Fruit fly (Drosophila melanogaster): ENCODE data around the gene NimC4.
A peak's percentile ranks its signal among the peaks of the same experiment; 100 is the strongest.

The NimC4 gene

dm6 chr2L:14047170-14047632, at the start of gene NimC4:
NimC4 (plus strand) TSS chr2L:14047582.
- TF ChIP-seq CTCF (optimal IDR thresholded peaks at IDR 0.05) (no peak), CG8478 (optimal IDR thresholded peaks at IDR 0.05) (no peak)

- TF ChIP-seq CTCF (optimal IDR thresholded peaks at IDR 0.05) (no peak), CG8478 (optimal IDR thresholded peaks at IDR 0.05) (no peak)
Observed at dm6 chr2L:13998952-13999351, 48.4 kb upstream of the NimC4 start.

- TF ChIP-seq CG8478 (optimal IDR thresholded peaks at IDR 0.05) = no peak
- TF ChIP-seq CTCF (optimal IDR thresholded peaks at IDR 0.05) = no peak
Observed at dm6 chr2L:14001078-14001477, 46.3 kb upstream of the NimC4 start, which contains the start of gene rk. rk (minus strand) TSS chr2L:14001248.

dm6 chr2L:14001887-14002286, 45.5 kb upstream of the NimC4 start:
- TF ChIP-seq CTCF (optimal IDR thresholded peaks at IDR 0.05) (no peak), CG8478 (optimal IDR thresholded peaks at IDR 0.05) (no peak)

dm6 chr2L:14007801-14008200, 39.6 kb upstream of the NimC4 start, which contains the start of gene CG42692:
CG42692 (plus strand) TSS chr2L:14008101.
- TF ChIP-seq CG8478 (optimal IDR thresholded peaks at IDR 0.05) (no peak), CTCF (optimal IDR thresholded peaks at IDR 0.05) (no peak)

dm6 chr2L:14010410-14010809, 37.0 kb upstream of the NimC4 start:
- no peak for TF ChIP-seq CTCF (optimal IDR thresholded peaks at IDR 0.05)
- no peak for TF ChIP-seq CG8478 (optimal IDR thresholded peaks at IDR 0.05)

- TF ChIP-seq CTCF (optimal IDR thresholded peaks at IDR 0.05) = no peak
Observed at dm6 chr2L:14011591-14012303, 35.6 kb upstream of the NimC4 start.

dm6 chr2L:14012304-14013054, 34.9 kb upstream of the NimC4 start, which contains the start of gene bgm:
bgm (plus strand) TSS chr2L:14013004.
- TF ChIP-seq CG8478 (optimal IDR thresholded peaks at IDR 0.05) (no peak), CTCF (optimal IDR thresholded peaks at IDR 0.05) (no peak)

dm6 chr2L:14013478-14013877, 33.9 kb upstream of the NimC4 start:
- TF ChIP-seq CG8478 (optimal IDR thresholded peaks at IDR 0.05) (no peak), CTCF (optimal IDR thresholded peaks at IDR 0.05) (no peak)

dm6 chr2L:14015109-14015508, 32.3 kb upstream of the NimC4 start:
- TF ChIP-seq CG8478 (optimal IDR thresholded peaks at IDR 0.05) = no peak
- no peak for TF ChIP-seq CTCF (optimal IDR thresholded peaks at IDR 0.05)

dm6 chr2L:14019654-14020053, 27.7 kb upstream of the NimC4 start:
- no peak for TF ChIP-seq CG8478 (optimal IDR thresholded peaks at IDR 0.05)
- no peak for TF ChIP-seq CTCF (optimal IDR thresholded peaks at IDR 0.05)

- no peak for TF ChIP-seq CTCF (optimal IDR thresholded peaks at IDR 0.05)
- no peak for TF ChIP-seq CG8478 (optimal IDR thresholded peaks at IDR 0.05)
Observed at dm6 chr2L:14020108-14020507, 27.3 kb upstream of the NimC4 start, which contains the start of gene NimC3. NimC3 (minus strand) TSS chr2L:14020208.

dm6 chr2L:14020545-14020874, 26.9 kb upstream of the NimC4 start:
- TF ChIP-seq CTCF (optimal IDR thresholded peaks at IDR 0.05) (no peak), CG8478 (optimal IDR thresholded peaks at IDR 0.05) (peak; percentile 28)

dm6 chr2L:14020875-14021643, 26.3 kb upstream of the NimC4 start:
- no peak for TF ChIP-seq CG8478 (optimal IDR thresholded peaks at IDR 0.05)
- no peak for TF ChIP-seq CTCF (optimal IDR thresholded peaks at IDR 0.05)

- no peak for TF ChIP-seq CG8478 (optimal IDR thresholded peaks at IDR 0.05)
- no peak for TF ChIP-seq CTCF (optimal IDR thresholded peaks at IDR 0.05)
Observed at dm6 chr2L:14021646-14022129, 25.7 kb upstream of the NimC4 start.

All from S2 (cell line).